Worm (Caenorhabditis elegans) whole organism, L4/young adult: Measurements from ENCODE around the gene C33D9.8.

ENCODE experiments used
- W03F9.2 ChIP-seq: fragments of 150-350 bp; optimal IDR thresholded peaks from 2 replicates; lab custom pipeline; 2014; ENCODE audit warnings: missing biosample characterization, missing genetic modification characterization
- dao-5 ChIP-seq: sonication (generic microtip); optimal IDR thresholded peaks from 2 replicates; lab custom pipeline; 2016; ENCODE audit warnings: missing genotype, missing genetic modification characterization, moderate library complexity, missing compliant biosample characterization
- him-1 ChIP-seq: sonication (generic microtip); optimal IDR thresholded peaks from 2 replicates; lab custom pipeline; 2016; ENCODE audit warnings: missing genotype, missing genetic modification reagents, missing genetic modification characterization, missing compliant biosample characterization

Gene C33D9.8

ce11 chrIV:8772800-8773256 lies 13.7 kb downstream of the C33D9.8 start, which contains the start of gene F20C5.6:
F20C5.6 (minus strand) TSS chrIV:8773206.
- TF ChIP-seq him-1 (tag; lab: Kevin White, UChicago) (no peak), dao-5 (tag; lab: Kevin White, UChicago) (no peak), W03F9.2 (no peak)

ce11 chrIV:8769539-8769938 lies 17.0 kb downstream of the C33D9.8 start, which contains the start of gene F20C5.5:
F20C5.5 (minus strand) TSS chrIV:8769639.
- no peak for TF ChIP-seq W03F9.2
- TF ChIP-seq dao-5 (tag; lab: Kevin White, UChicago): no peak
- no peak for TF ChIP-seq him-1 (tag; lab: Kevin White, UChicago)

- no peak for TF ChIP-seq W03F9.2
- TF ChIP-seq him-1 (tag; lab: Kevin White, UChicago): no peak
- TF ChIP-seq dao-5 (tag; lab: Kevin White, UChicago): no peak
Measured at ce11 chrIV:8764567-8764966, 22.0 kb downstream of the C33D9.8 start, which contains the start of gene cdc-50.B. cdc-50.B (plus strand) TSS chrIV:8764867.

ce11 chrIV:8762471-8762870 lies 24.1 kb downstream of the C33D9.8 start:
- TF ChIP-seq dao-5 (tag; lab: Kevin White, UChicago) (no peak), W03F9.2 (no peak), him-1 (tag; lab: Kevin White, UChicago) (no peak)

ce11 chrIV:8761896-8762295 lies 24.7 kb downstream of the C33D9.8 start, which contains the start of the genes F20C5.11 and klp-11:
F20C5.11 (minus strand) TSS chrIV:8761996.
klp-11 (minus strand) TSS chrIV:8762066.
- TF ChIP-seq him-1 (tag; lab: Kevin White, UChicago) (no peak), dao-5 (tag; lab: Kevin White, UChicago) (no peak), W03F9.2 (no peak)

- TF ChIP-seq dao-5 (tag; lab: Kevin White, UChicago) (no peak), W03F9.2 (no peak)
Measured at ce11 chrIV:8758620-8759019, 27.9 kb downstream of the C33D9.8 start.

ce11 chrIV:8757729-8758128 lies 28.8 kb downstream of the C33D9.8 start:
- no peak for TF ChIP-seq him-1 (tag; lab: Kevin White, UChicago)
- TF ChIP-seq W03F9.2: no peak
- TF ChIP-seq dao-5 (tag; lab: Kevin White, UChicago): no peak

- no peak for TF ChIP-seq W03F9.2
- TF ChIP-seq him-1 (tag; lab: Kevin White, UChicago): no peak
- TF ChIP-seq dao-5 (tag; lab: Kevin White, UChicago): no peak
Measured at ce11 chrIV:8754727-8755126, 31.8 kb downstream of the C33D9.8 start, which contains the start of gene elli-1. elli-1 (minus strand) TSS chrIV:8754827.

ce11 chrIV:8754146-8754545 lies 32.4 kb downstream of the C33D9.8 start:
- TF ChIP-seq dao-5 (tag; lab: Kevin White, UChicago) (no peak), him-1 (tag; lab: Kevin White, UChicago) (no peak), W03F9.2 (no peak)

- TF ChIP-seq dao-5 (tag; lab: Kevin White, UChicago): no peak
- no peak for TF ChIP-seq him-1 (tag; lab: Kevin White, UChicago)
- TF ChIP-seq W03F9.2: no peak
Measured at ce11 chrIV:8752492-8752891, 34.1 kb downstream of the C33D9.8 start.

- no peak for TF ChIP-seq him-1 (tag; lab: Kevin White, UChicago)
Measured at ce11 chrIV:8748967-8749366, 37.6 kb downstream of the C33D9.8 start.

- TF ChIP-seq dao-5 (tag; lab: Kevin White, UChicago) (no peak), him-1 (tag; lab: Kevin White, UChicago) (no peak), W03F9.2 (no peak)
Measured at ce11 chrIV:8745591-8746302, 40.8 kb downstream of the C33D9.8 start, which contains the start of the genes F20C5.7 and parg-1. F20C5.7 (minus strand) TSS chrIV:8745691. parg-1 (plus strand) TSS chrIV:8746252.

ce11 chrIV:8743654-8744332 lies 42.8 kb downstream of the C33D9.8 start, which contains the start of gene F21D5.7:
F21D5.7 (minus strand) TSS chrIV:8743704.
- TF ChIP-seq him-1 (tag; lab: Kevin White, UChicago): no peak
- peak; percentile 92 for TF ChIP-seq W03F9.2

ce11 chrIV:8740952-8741438 lies 45.6 kb downstream of the C33D9.8 start, which contains the start of gene F21D5.6:
F21D5.6 (minus strand) TSS chrIV:8741388.
- no peak for TF ChIP-seq W03F9.2
- TF ChIP-seq him-1 (tag; lab: Kevin White, UChicago): no peak
- TF ChIP-seq dao-5 (tag; lab: Kevin White, UChicago): no peak
